Worm (Caenorhabditis elegans) whole organism, L2 larva: ENCODE measurements around the gene T16A9.3.
A peak's percentile ranks its signal among the peaks of the same experiment; 100 is the strongest.

ENCODE experiments used
- C34F6.9 ChIP-seq: fragments of 150-350 bp; optimal IDR thresholded peaks from 2 replicates; lab custom pipeline; 2014; ENCODE audit warnings: missing biosample characterization, missing genetic modification characterization
- F13H6.1 ChIP-seq: sonication (generic microtip); optimal IDR thresholded peaks from 2 replicates; lab custom pipeline; 2016; ENCODE audit warnings: missing genetic modification characterization, missing compliant biosample characterization
- R02D3.7 ChIP-seq: fragments of 150-350 bp; optimal IDR thresholded peaks from 2 replicates; lab custom pipeline; 2014; ENCODE audit warnings: missing biosample characterization, missing genetic modification characterization
- Y55F3AM.14 ChIP-seq: fragments of 200-800 bp; sonication (Bioruptor generic); optimal IDR thresholded peaks from 2 replicates; lab custom pipeline; 2018; ENCODE audit warnings: mild to moderate bottlenecking, missing genetic modification characterization, missing compliant biosample characterization
- ZK546.5 ChIP-seq: sonication (generic microtip); optimal IDR thresholded peaks from 2 replicates; lab custom pipeline; 2017; ENCODE audit warnings: missing biosample characterization, missing genetic modification characterization
- aly-2 ChIP-seq: fragments of 150-350 bp; optimal IDR thresholded peaks from 2 replicates; lab custom pipeline; 2014; ENCODE audit warnings: missing biosample characterization, missing genetic modification characterization
- ama-1 ChIP-seq: fragments of 150-350 bp; optimal IDR thresholded peaks from 2 replicates; lab custom pipeline; 2018; ENCODE audit warnings: inconsistent platforms
- blmp-1 ChIP-seq: sonication (generic microtip); optimal IDR thresholded peaks from 2 replicates; lab custom pipeline; 2017; ENCODE audit warnings: missing genetic modification characterization, mild to moderate bottlenecking, missing compliant biosample characterization, antibody characterized with exemption, moderate library complexity; ENCODE audit not compliant: insufficient read depth
- ceh-16 ChIP-seq: fragments of 150-350 bp; optimal IDR thresholded peaks from 2 replicates; lab custom pipeline; 2014; ENCODE audit warnings: missing biosample characterization, missing genetic modification characterization
- crh-2 ChIP-seq: sonication (generic microtip); optimal IDR thresholded peaks from 2 replicates; lab custom pipeline; 2017; ENCODE audit warnings: missing biosample characterization, missing genetic modification characterization
- dmd-4 ChIP-seq: sonication (generic microtip); optimal IDR thresholded peaks from 2 replicates; lab custom pipeline; 2017; ENCODE audit warnings: missing biosample characterization, missing genetic modification characterization
- egl-27 ChIP-seq: sonication (generic microtip); optimal IDR thresholded peaks from 3 replicates; lab custom pipeline; 2017; ENCODE audit warnings: missing biosample characterization, missing genetic modification reagents, missing genetic modification characterization
- elt-1 ChIP-seq: fragments of 150-350 bp; optimal IDR thresholded peaks from 2 replicates; lab custom pipeline; 2014; ENCODE audit warnings: missing biosample characterization, missing genetic modification characterization
- elt-3 ChIP-seq: sonication (generic microtip); optimal IDR thresholded peaks from 2 replicates; lab custom pipeline; 2017; ENCODE audit warnings: missing biosample characterization, missing genetic modification characterization
- fos-1 ChIP-seq: fragments of 150-350 bp; optimal IDR thresholded peaks from 2 replicates; lab custom pipeline; 2014; ENCODE audit warnings: missing biosample characterization, missing genetic modification characterization
- gmeb-1 ChIP-seq: fragments of 150-350 bp; optimal IDR thresholded peaks from 2 replicates; lab custom pipeline; 2014; ENCODE audit warnings: missing biosample characterization, missing genetic modification characterization
- lin-11 ChIP-seq: fragments of 150-350 bp; sonication (generic microtip); optimal IDR thresholded peaks from 2 replicates; lab custom pipeline; 2014; ENCODE audit warnings: missing biosample characterization, missing genetic modification characterization, inconsistent platforms, mixed read lengths
- lin-13 ChIP-seq: fragments of 150-350 bp; optimal IDR thresholded peaks from 2 replicates; lab custom pipeline; 2014; ENCODE audit warnings: missing biosample characterization, missing genetic modification reagents, missing genetic modification characterization
- lin-39 ChIP-seq: fragments of 150-350 bp; optimal IDR thresholded peaks from 2 replicates; lab custom pipeline; 2014; ENCODE audit warnings: missing biosample characterization, missing genetic modification reagents, missing genetic modification characterization
- lsy-2 ChIP-seq, 2 experiments: fragments of 150-350 bp in 1 of 2; sonication (generic microtip) in 1 of 2; optimal IDR thresholded peaks; 2 replicates each; lab custom pipeline; 2014 to 2017; ENCODE audit warnings: missing biosample characterization in 2 of 2, missing genetic modification characterization in 2 of 2
- mab-5 ChIP-seq: fragments of 150-350 bp; optimal IDR thresholded peaks from 2 replicates; lab custom pipeline; 2014; ENCODE audit warnings: missing biosample characterization, missing genetic modification characterization
- mbf-1 ChIP-seq: sonication (generic microtip); optimal IDR thresholded peaks from 2 replicates; lab custom pipeline; 2017; ENCODE audit warnings: missing biosample characterization, missing genetic modification characterization
- nhr-10 ChIP-seq: sonication (generic microtip); optimal IDR thresholded peaks from 2 replicates; lab custom pipeline; 2017; ENCODE audit warnings: missing biosample characterization, missing genetic modification characterization
- nhr-11 ChIP-seq: fragments of 150-350 bp; optimal IDR thresholded peaks from 2 replicates; lab custom pipeline; 2014; ENCODE audit warnings: missing biosample characterization, missing genetic modification characterization
- nhr-21 ChIP-seq: fragments of 150-350 bp; optimal IDR thresholded peaks from 2 replicates; lab custom pipeline; 2014; ENCODE audit warnings: missing biosample characterization, missing genetic modification characterization
- nhr-237 ChIP-seq: fragments of 150-350 bp; optimal IDR thresholded peaks from 2 replicates; lab custom pipeline; 2014; ENCODE audit warnings: missing biosample characterization, missing genetic modification characterization
- nhr-25 ChIP-seq: fragments of 150-350 bp; sonication (generic microtip); optimal IDR thresholded peaks from 3 replicates; lab custom pipeline; 2014; ENCODE audit warnings: missing biosample characterization, missing genetic modification characterization
- nhr-6 ChIP-seq: fragments of 150-350 bp; optimal IDR thresholded peaks from 2 replicates; lab custom pipeline; 2014; ENCODE audit warnings: missing biosample characterization, missing genetic modification characterization
- peb-1 ChIP-seq: fragments of 150-350 bp; optimal IDR thresholded peaks from 2 replicates; lab custom pipeline; 2014; ENCODE audit warnings: missing biosample characterization, missing genetic modification characterization
- sem-4 ChIP-seq: fragments of 150-350 bp; optimal IDR thresholded peaks from 2 replicates; lab custom pipeline; 2014; ENCODE audit warnings: missing biosample characterization, missing genetic modification reagents, missing genetic modification characterization
- skn-1 ChIP-seq: sonication (generic microtip); optimal IDR thresholded peaks from 2 replicates; lab custom pipeline; 2017; ENCODE audit warnings: missing biosample characterization, missing genetic modification characterization
- sma-3 ChIP-seq: sonication (generic microtip); optimal IDR thresholded peaks from 2 replicates; lab custom pipeline; 2016; ENCODE audit warnings: missing genetic modification reagents, missing genetic modification characterization, missing compliant biosample characterization
- sma-9 ChIP-seq, 2 experiments: fragments of 150-350 bp in 1 of 2; sonication (generic microtip) in 1 of 2; optimal IDR thresholded peaks; 2 replicates each; lab custom pipeline; 2014 to 2016; ENCODE audit warnings: missing genetic modification characterization in 2 of 2, mild to moderate bottlenecking in 1 of 2, missing biosample characterization in 1 of 2, missing compliant biosample characterization in 1 of 2, missing genetic modification reagents in 1 of 2, moderate library complexity in 1 of 2
- snpc-4 ChIP-seq: fragments of 150-350 bp; optimal IDR thresholded peaks from 2 replicates; lab custom pipeline; 2014; ENCODE audit warnings: missing biosample characterization, missing genetic modification characterization
- unc-39 ChIP-seq: fragments of 150-350 bp; optimal IDR thresholded peaks from 2 replicates; lab custom pipeline; 2014; ENCODE audit warnings: missing biosample characterization, missing genetic modification characterization
- unc-55 ChIP-seq: fragments of 150-350 bp; sonication (generic microtip); optimal IDR thresholded peaks from 3 replicates; lab custom pipeline; 2014; ENCODE audit warnings: missing biosample characterization, missing genetic modification reagents, missing genetic modification characterization
- unc-62 ChIP-seq: fragments of 150-350 bp; optimal IDR thresholded peaks from 2 replicates; lab custom pipeline; 2014; ENCODE audit warnings: missing biosample characterization, missing genetic modification reagents, missing genetic modification characterization
- zag-1 ChIP-seq: fragments of 150-350 bp; optimal IDR thresholded peaks from 2 replicates; lab custom pipeline; 2014; ENCODE audit warnings: missing biosample characterization, missing genetic modification characterization
- ztf-1 ChIP-seq: fragments of 200-800 bp; sonication (Bioruptor generic); conservative IDR thresholded peaks from 2 replicates; pipeline ENCODE4 v1.3.6; 2022; ENCODE audit warnings: missing genetic modification characterization, missing compliant biosample characterization
- ztf-4 ChIP-seq: fragments of 150-350 bp; optimal IDR thresholded peaks from 2 replicates; lab custom pipeline; 2014; ENCODE audit warnings: missing biosample characterization, missing genetic modification characterization

The T16A9.3 gene

DNA sequence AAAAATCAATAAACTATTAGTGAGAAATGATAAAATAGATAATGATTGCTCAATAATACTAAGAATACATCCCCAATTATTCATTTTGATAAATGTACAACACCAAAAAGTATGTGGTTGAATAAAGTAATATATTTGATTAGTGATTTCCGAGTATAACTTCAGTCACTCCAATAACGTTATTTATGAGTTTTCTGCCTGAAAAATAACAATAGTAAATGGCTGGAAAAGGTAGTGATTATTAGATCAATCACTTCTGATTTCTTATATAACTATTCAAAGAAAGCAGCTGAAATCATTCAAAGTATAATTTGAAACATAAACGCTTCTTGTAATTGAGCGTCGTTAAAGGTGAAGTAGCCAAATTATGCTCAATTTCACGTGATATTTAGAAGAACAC is 5.4 kb downstream of the T16A9.3 start, which contains the start of gene str-230:
Gene str-230, minus strand, starts transcription at position 101 of the 400 bp plus-strand sequence.
- TF ChIP-seq lin-13 (GFP tag; lab: Kevin White, UChicago) (no peak), unc-39 (tag; lab: Kevin White, UChicago) (no peak), sem-4 (tag; lab: Kevin White, UChicago) (no peak), nhr-10 (tag; lab: Kevin White, UChicago) (no peak), ceh-16 (tag; lab: Kevin White, UChicago) (no peak), ztf-1 (GFP tag; lab: Robert Waterston, UW) (no peak), unc-62 (GFP tag; lab: Kevin White, UChicago) (no peak), elt-3 (no peak), mab-5 (no peak), nhr-21 (no peak), elt-1 (tag; lab: Kevin White, UChicago) (no peak), R02D3.7 (tag; lab: Kevin White, UChicago) (no peak)

DNA sequence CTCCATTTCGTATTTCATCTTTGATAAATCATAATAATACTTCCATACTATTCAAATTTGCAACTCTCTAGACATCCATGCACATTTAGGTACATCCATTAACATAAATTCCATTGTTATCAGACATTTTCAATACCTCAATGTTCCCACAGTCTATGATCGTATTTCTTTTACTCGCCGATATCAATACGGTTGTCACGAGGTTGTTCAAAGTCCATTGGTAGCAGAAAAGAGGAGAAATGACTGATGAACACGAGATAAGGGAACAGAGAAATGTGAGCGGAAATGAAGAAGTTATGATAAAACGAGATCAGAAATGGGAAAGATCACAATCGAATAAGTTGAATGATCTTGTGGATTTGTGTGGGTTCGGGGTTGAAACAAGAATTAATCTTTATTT is 7.5 kb downstream of the T16A9.3 start:
- TF ChIP-seq snpc-4 (tag; lab: Kevin White, UChicago) (no peak), ama-1 (no peak), sma-9 (GFP tag; optimal IDR thresholded peaks at IDR 0.05; lab: Kevin White, UChicago) (peak; percentile 76), sma-9 (tag; optimal IDR thresholded peaks at IDR 0.05; lab: Kevin White, UChicago) (no peak), ZK546.5 (no peak), nhr-237 (tag; lab: Kevin White, UChicago) (no peak), nhr-11 (no peak), nhr-21 (peak; percentile 70), nhr-10 (tag; lab: Kevin White, UChicago) (no peak), blmp-1 (tag; lab: Kevin White, UChicago) (peak; percentile 51), mbf-1 (tag; lab: Kevin White, UChicago) (no peak), dmd-4 (tag; lab: Kevin White, UChicago) (no peak), fos-1 (tag; lab: Kevin White, UChicago) (peak; percentile 78), lin-13 (GFP tag; lab: Kevin White, UChicago) (no peak), egl-27 (no peak), unc-55 (GFP tag; lab: Kevin White, UChicago) (no peak), sem-4 (tag; lab: Kevin White, UChicago) (no peak), crh-2 (tag; lab: Kevin White, UChicago) (peak; percentile 65), sma-3 (GFP tag; lab: Kevin White, UChicago) (no peak), Y55F3AM.14 (GFP tag; lab: Kevin White, UChicago) (no peak), ztf-1 (GFP tag; lab: Robert Waterston, UW) (no peak), peb-1 (tag; lab: Kevin White, UChicago) (no peak), gmeb-1 (peak; percentile 53), unc-39 (tag; lab: Kevin White, UChicago) (no peak), aly-2 (tag; lab: Kevin White, UChicago) (no peak), lsy-2 (tag; optimal IDR thresholded peaks at IDR 0.05; lab: Kevin White, UChicago) (no peak)

DNA sequence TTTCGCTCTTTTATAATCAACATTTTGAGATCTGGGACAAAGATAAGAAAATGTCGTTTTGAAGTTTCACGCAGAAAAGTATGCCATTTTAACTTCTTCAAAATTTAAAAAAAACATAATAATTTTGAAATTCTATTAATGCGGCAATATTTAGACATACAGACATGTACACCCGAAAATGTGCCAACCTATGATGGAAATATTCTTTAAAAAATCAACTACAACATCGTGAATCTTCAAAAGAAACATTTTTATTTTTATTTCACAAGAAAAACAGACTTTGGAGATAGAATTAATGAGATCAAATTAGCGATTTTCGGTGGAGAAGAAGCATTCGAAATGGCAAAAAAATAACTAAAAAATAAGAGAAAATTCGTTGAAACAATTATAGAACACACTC is 9.8 kb downstream of the T16A9.3 start, which contains the start of gene T16A9.5:
Gene T16A9.5, minus strand, starts transcription at position 101 of the 400 bp plus-strand sequence.
- TF ChIP-seq peb-1 (tag; lab: Kevin White, UChicago) (no peak), nhr-25 (tag; lab: Kevin White, UChicago) (no peak), snpc-4 (tag; lab: Kevin White, UChicago) (no peak), lin-11 (tag; lab: Kevin White, UChicago) (no peak), ztf-1 (GFP tag; lab: Robert Waterston, UW) (no peak), F13H6.1 (tag; lab: Kevin White, UChicago) (no peak), nhr-11 (no peak), ztf-4 (tag; lab: Kevin White, UChicago) (no peak), Y55F3AM.14 (GFP tag; lab: Kevin White, UChicago) (no peak), dmd-4 (tag; lab: Kevin White, UChicago) (no peak)

DNA sequence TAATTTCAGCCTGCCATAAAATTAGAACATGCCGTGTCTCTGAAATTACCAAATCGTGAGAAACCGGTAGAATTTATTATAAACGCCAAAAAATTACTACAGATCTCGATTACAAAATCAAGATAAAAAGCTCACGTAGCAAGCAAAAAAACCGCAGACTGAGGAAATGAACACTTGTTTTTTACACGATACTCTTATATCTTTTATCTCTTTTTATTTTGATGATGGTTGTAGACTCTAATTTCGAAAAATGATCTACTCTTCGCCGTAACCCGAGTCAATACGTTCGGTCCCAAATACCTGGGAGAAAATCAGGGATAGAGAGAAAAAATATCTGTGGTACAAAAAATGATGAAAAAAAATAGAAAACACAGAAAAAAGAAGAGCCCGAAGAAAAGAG is 17.8 kb downstream of the T16A9.3 start:
- TF ChIP-seq sma-9 (GFP tag; optimal IDR thresholded peaks at IDR 0.05; lab: Kevin White, UChicago) (no peak), sma-9 (tag; optimal IDR thresholded peaks at IDR 0.05; lab: Kevin White, UChicago) (no peak), ZK546.5 (no peak), ztf-4 (tag; lab: Kevin White, UChicago) (no peak), ama-1 (no peak), lin-39 (tag; lab: Kevin White, UChicago) (no peak), nhr-237 (tag; lab: Kevin White, UChicago) (no peak), blmp-1 (tag; lab: Kevin White, UChicago) (no peak), skn-1 (tag; lab: Kevin White, UChicago) (no peak), sem-4 (tag; lab: Kevin White, UChicago) (no peak), nhr-6 (tag; lab: Kevin White, UChicago) (no peak), sma-3 (GFP tag; lab: Kevin White, UChicago) (no peak), fos-1 (tag; lab: Kevin White, UChicago) (no peak), C34F6.9 (tag; lab: Kevin White, UChicago) (no peak), nhr-21 (no peak), nhr-11 (no peak), unc-39 (tag; lab: Kevin White, UChicago) (no peak), ztf-1 (GFP tag; lab: Robert Waterston, UW) (no peak), zag-1 (tag; lab: Kevin White, UChicago) (no peak), R02D3.7 (tag; lab: Kevin White, UChicago) (no peak), F13H6.1 (tag; lab: Kevin White, UChicago) (no peak)
